Fruit fly (Drosophila melanogaster): ENCODE results near the gene CG8565.

dm6 chrX:15857601-15858284, 20.1 kb downstream of the CG8565 start, which contains the start of the genes CG46440 and Myb:
- TF ChIP-seq Side (GFP tag; optimal IDR thresholded peaks at IDR 0.05) (no peak), psq (GFP tag; optimal IDR thresholded peaks at IDR 0.05) (no peak), usp (GFP tag; optimal IDR thresholded peaks at IDR 0.05) (no peak), CG8944 (GFP tag; optimal IDR thresholded peaks at IDR 0.05) (no peak), CG2199 (GFP tag; IDR thresholded peaks at IDR 0.05) (no peak), Rx (GFP tag; IDR thresholded peaks at IDR 0.05) (no peak), CG13424 (tag; optimal IDR thresholded peaks at IDR 0.05) (no peak), ash1 (GFP tag; optimal IDR thresholded peaks at IDR 0.05) (no peak), C15 (GFP tag; IDR thresholded peaks at IDR 0.05) (no peak), CG11560 (tag; IDR thresholded peaks at IDR 0.05) (no peak), CG2889 (GFP tag; IDR thresholded peaks at IDR 0.05) (no peak), dati (GFP tag; IDR thresholded peaks at IDR 0.05) (no peak)

All from whole organism, embryonic.